In genomic region chr3L:3334784-3335183, dm6 we compare ENCODE assay signal across 1 fruit fly cellular context.
TF ChIP-seq lines count a peak whose summit lies in the region.

Gene CG14969, minus strand, starts transcription at chr3L:3334978.

TF ChIP-seq in whole organism, embryonic, 481 proteins besides CTCF, POLR2A, EP300 and RAD21 (continued from another document):
- TF ChIP-seq CG13287 (GFP tag; IDR thresholded peaks at IDR 0.05; lab: Robert Waterston, UW; ENCODE audit: partially characterized antibody) (peak; percentile 67), Rfx (GFP tag; IDR thresholded peaks at IDR 0.05; lab: Robert Waterston, UW) (peak; percentile 46), Med (GFP tag; lab: Kevin White, UChicago) (peak; percentile 73), Dp (GFP tag; optimal IDR thresholded peaks at IDR 0.05; lab: Kevin White, UChicago) (peak; percentile 94), CG2116 (GFP tag; optimal IDR thresholded peaks at IDR 0.05; lab: Kevin White, UChicago) (peak; percentile 95), CG2120 (GFP tag; optimal IDR thresholded peaks at IDR 0.05; lab: Kevin White, UChicago) (peak; percentile 25), Myb (GFP tag; optimal IDR thresholded peaks at IDR 0.05; lab: Kevin White, UChicago) (peak; percentile 41), CHES-1-like (GFP tag; optimal IDR thresholded peaks at IDR 0.05; lab: Kevin White, UChicago) (no peak), CG16813 (GFP tag; IDR thresholded peaks at IDR 0.05; lab: Robert Waterston, UW; ENCODE audit: partially characterized antibody) (0 out of 3 replicates have a peak, but pooled peaks have one; percentile 25), CG6765 (GFP tag; optimal IDR thresholded peaks at IDR 0.05; lab: Kevin White, UChicago) (no peak), crc (GFP tag; optimal IDR thresholded peaks at IDR 0.05; lab: Kevin White, UChicago) (no peak), gfzf (GFP tag; optimal IDR thresholded peaks at IDR 0.05; lab: Kevin White, UChicago) (peak; percentile 40), MBD-R2 (GFP tag; IDR thresholded peaks at IDR 0.05; lab: Robert Waterston, UW) (peak; percentile 72), nerfin-1 (tag; optimal IDR thresholded peaks at IDR 0.05; lab: Kevin White, UChicago) (no peak), HLHmδ (GFP tag; optimal IDR thresholded peaks at IDR 0.05; lab: Kevin White, UChicago) (no peak), amos (GFP tag; IDR thresholded peaks at IDR 0.05; lab: Robert Waterston, UW; ENCODE audit: partially characterized antibody) (peak; percentile 50; the same call in 1 of the 2 replicates), Xbp1 (GFP tag; optimal IDR thresholded peaks at IDR 0.05; lab: Kevin White, UChicago) (peak; percentile 10), CG11085 (GFP tag; IDR thresholded peaks at IDR 0.05; lab: Robert Waterston, UW) (no peak), lmd (GFP tag; IDR thresholded peaks at IDR 0.05; lab: Robert Waterston, UW) (no peak), Sry-β (GFP tag; optimal IDR thresholded peaks at IDR 0.05; lab: Kevin White, UChicago) (no peak), wor (GFP tag; IDR thresholded peaks at IDR 0.05; lab: Robert Waterston, UW) (no peak), CG18764 (GFP tag; optimal IDR thresholded peaks at IDR 0.05; lab: Kevin White, UChicago) (peak; percentile 97), CG31224 (GFP tag; IDR thresholded peaks at IDR 0.05; lab: Robert Waterston, UW) (no peak), CG34224 (GFP tag; IDR thresholded peaks at IDR 0.05; lab: Robert Waterston, UW; ENCODE audit: partially characterized antibody) (peak; percentile 41), CG10979 (tag; optimal IDR thresholded peaks at IDR 0.05; lab: Kevin White, UChicago) (no peak), CG14860 (GFP tag; IDR thresholded peaks at IDR 0.05; lab: Robert Waterston, UW; ENCODE audit: partially characterized antibody) (peak; percentile 46; the same call in 1 of the 3 replicates), nerfin-2 (GFP tag; IDR thresholded peaks at IDR 0.05; lab: Robert Waterston, UW; ENCODE audit: partially characterized antibody) (no peak), Ets97D (GFP tag; optimal IDR thresholded peaks at IDR 0.05; lab: Kevin White, UChicago) (peak; percentile 39), Dll (GFP tag; IDR thresholded peaks at IDR 0.05; lab: Robert Waterston, UW; ENCODE audit: partially characterized antibody) (peak; percentile 52; the same call in 1 of the 4 replicates), Gug (GFP tag; IDR thresholded peaks at IDR 0.05; lab: Robert Waterston, UW) (no peak), CG11456 (GFP tag; IDR thresholded peaks at IDR 0.05; lab: Robert Waterston, UW) (no peak), CG12659 (GFP tag; optimal IDR thresholded peaks at IDR 0.05; lab: Kevin White, UChicago) (peak; percentile 37), Bgb (GFP tag; IDR thresholded peaks at IDR 0.05; lab: Robert Waterston, UW; ENCODE audit: partially characterized antibody) (peak; percentile 45; the same call in 1 of the 2 replicates), Doc3 (GFP tag; IDR thresholded peaks at IDR 0.05; lab: Robert Waterston, UW; ENCODE audit: partially characterized antibody) (0 out of 3 replicates have a peak, but pooled peaks have one; percentile 29), Ets65A (GFP tag; lab: Kevin White, UChicago) (peak; percentile 29), her (GFP tag; optimal IDR thresholded peaks at IDR 0.05; lab: Kevin White, UChicago) (peak; percentile 3), CG33213 (GFP tag; optimal IDR thresholded peaks at IDR 0.05; lab: Kevin White, UChicago) (peak; percentile 51), CG2712 (tag; optimal IDR thresholded peaks at IDR 0.05; lab: Kevin White, UChicago) (peak; percentile 15), nmo (GFP tag; optimal IDR thresholded peaks at IDR 0.05; lab: Kevin White, UChicago) (peak; percentile 4), Mes4 (GFP tag; optimal IDR thresholded peaks at IDR 0.05; lab: Kevin White, UChicago) (no peak), E2f2 (GFP tag; IDR thresholded peaks at IDR 0.05; lab: Robert Waterston, UW) (peak; percentile 95), CG30020 (tag; optimal IDR thresholded peaks at IDR 0.05; lab: Kevin White, UChicago) (peak; percentile 28), lilli (GFP tag; optimal IDR thresholded peaks at IDR 0.05; lab: Kevin White, UChicago) (peak; percentile 15), CG8924 (tag; optimal IDR thresholded peaks at IDR 0.05; lab: Kevin White, UChicago) (peak; percentile 3), insv (GFP tag; optimal IDR thresholded peaks at IDR 0.05; lab: Kevin White, UChicago) (peak in 1 of 2 experiments; percentile 0), inv (GFP tag; IDR thresholded peaks at IDR 0.05; lab: Robert Waterston, UW; ENCODE audit: partially characterized antibody) (0 out of 2 replicates have a peak, but pooled peaks have one; percentile 12), CG9797 (GFP tag; optimal IDR thresholded peaks at IDR 0.05; lab: Kevin White, UChicago) (peak; percentile 10), Optix (GFP tag; IDR thresholded peaks at IDR 0.05; lab: Robert Waterston, UW) (no peak), zfh1 (GFP tag; IDR thresholded peaks at IDR 0.05; lab: Robert Waterston, UW) (no peak), CG12299 (tag; optimal IDR thresholded peaks at IDR 0.05; lab: Kevin White, UChicago) (no peak), mirr (GFP tag; optimal IDR thresholded peaks at IDR 0.05; lab: Kevin White, UChicago) (no peak), run (tag; optimal IDR thresholded peaks at IDR 0.05; lab: Kevin White, UChicago) (no peak), stwl (tag; optimal IDR thresholded peaks at IDR 0.05; lab: Kevin White, UChicago) (peak; percentile 50), CG2202 (tag; optimal IDR thresholded peaks at IDR 0.05; lab: Kevin White, UChicago) (no peak), CG11398 (GFP tag; optimal IDR thresholded peaks at IDR 0.05; lab: Kevin White, UChicago) (no peak), CG13424 (tag; optimal IDR thresholded peaks at IDR 0.05; lab: Kevin White, UChicago) (peak; percentile 6), CG13624 (GFP tag; optimal IDR thresholded peaks at IDR 0.05; lab: Kevin White, UChicago) (no peak), NC2α (GFP tag; optimal IDR thresholded peaks at IDR 0.05; lab: Kevin White, UChicago) (no peak), CG18011 (GFP tag; optimal IDR thresholded peaks at IDR 0.05; lab: Kevin White, UChicago) (no peak), Drgx (GFP tag; IDR thresholded peaks at IDR 0.05; lab: Robert Waterston, UW) (no peak), tna (GFP tag; IDR thresholded peaks at IDR 0.05; lab: Robert Waterston, UW; ENCODE audit: partially characterized antibody) (no peak; the same call in 1 of the 2 replicates), CG10959 (GFP tag; IDR thresholded peaks at IDR 0.05; lab: Robert Waterston, UW) (no peak), ro (GFP tag; IDR thresholded peaks at IDR 0.05; lab: Robert Waterston, UW) (no peak), ab (GFP tag; optimal IDR thresholded peaks at IDR 0.05; lab: Kevin White, UChicago) (no peak), bbx (GFP tag; IDR thresholded peaks at IDR 0.05; lab: Robert Waterston, UW; ENCODE audit: partially characterized antibody) (peak; percentile 48; the same call in 1 of the 2 replicates), Spps (tag; optimal IDR thresholded peaks at IDR 0.05; lab: Kevin White, UChicago) (no peak), Side (GFP tag; optimal IDR thresholded peaks at IDR 0.05; lab: Kevin White, UChicago) (no peak), HHEX (GFP tag; optimal IDR thresholded peaks at IDR 0.05; lab: Kevin White, UChicago) (no peak), CG1603 (tag; optimal IDR thresholded peaks at IDR 0.05; lab: Kevin White, UChicago) (peak; percentile 70), CG15514 (GFP tag; optimal IDR thresholded peaks at IDR 0.05; lab: Kevin White, UChicago) (peak; percentile 43), CG4617 (GFP tag; optimal IDR thresholded peaks at IDR 0.05; lab: Kevin White, UChicago; ENCODE audit: borderline replicate concordance) (peak; percentile 67), HmgZ (tag; optimal IDR thresholded peaks at IDR 0.05; lab: Kevin White, UChicago) (peak; percentile 22), CG1024 (GFP tag; IDR thresholded peaks at IDR 0.05; lab: Robert Waterston, UW) (no peak), CG10267 (tag; optimal IDR thresholded peaks at IDR 0.05; lab: Kevin White, UChicago) (peak; percentile 9), bigmax (GFP tag; optimal IDR thresholded peaks at IDR 0.05; lab: Kevin White, UChicago) (no peak), CG1792 (GFP tag; optimal IDR thresholded peaks at IDR 0.05; lab: Kevin White, UChicago) (no peak), aop (GFP tag; IDR thresholded peaks at IDR 0.05; lab: Robert Waterston, UW) (no peak), Dek (tag; optimal IDR thresholded peaks at IDR 0.05; lab: Kevin White, UChicago) (no peak), row (GFP tag; IDR thresholded peaks at IDR 0.05; lab: Robert Waterston, UW) (peak; percentile 13; the same call in 1 of the 3 replicates), CG14014 (GFP tag; IDR thresholded peaks at IDR 0.05; lab: Robert Waterston, UW) (no peak), slbo (GFP tag; IDR thresholded peaks at IDR 0.05; lab: Robert Waterston, UW) (peak; percentile 25; the same call in 1 of the 2 replicates), hbn (GFP tag; IDR thresholded peaks at IDR 0.05; lab: Robert Waterston, UW; ENCODE audit: partially characterized antibody) (peak; percentile 37; the same call in 1 of the 2 replicates), trem (tag; optimal IDR thresholded peaks at IDR 0.05; lab: Kevin White, UChicago) (peak; percentile 40), pb (GFP tag; optimal IDR thresholded peaks at IDR 0.05; lab: Kevin White, UChicago) (no peak), CG3995 (GFP tag; optimal IDR thresholded peaks at IDR 0.05; lab: Kevin White, UChicago) (no peak), YL-1 (GFP tag; optimal IDR thresholded peaks at IDR 0.05; lab: Kevin White, UChicago) (peak; percentile 31), ase (GFP tag; IDR thresholded peaks at IDR 0.05; lab: Robert Waterston, UW) (no peak), unc-4 (GFP tag; IDR thresholded peaks at IDR 0.05; lab: Robert Waterston, UW; ENCODE audit: partially characterized antibody) (peak; percentile 56), gsb (GFP tag; IDR thresholded peaks at IDR 0.05; lab: Robert Waterston, UW) (no peak), CG12942 (GFP tag; optimal IDR thresholded peaks at IDR 0.05; lab: Kevin White, UChicago) (no peak), CG31365 (tag; optimal IDR thresholded peaks at IDR 0.05; lab: Kevin White, UChicago) (no peak), pzg (GFP tag; optimal IDR thresholded peaks at IDR 0.05; lab: Kevin White, UChicago) (peak; percentile 67), ranshi (GFP tag; IDR thresholded peaks at IDR 0.05; lab: Robert Waterston, UW) (no peak), CG8290 (GFP tag; optimal IDR thresholded peaks at IDR 0.05; lab: Kevin White, UChicago) (no peak), CG8290 (tag; optimal IDR thresholded peaks at IDR 0.05; lab: Kevin White, UChicago) (no peak), danr (GFP tag; IDR thresholded peaks at IDR 0.05; lab: Robert Waterston, UW) (no peak), mld (GFP tag; IDR thresholded peaks at IDR 0.05; lab: Robert Waterston, UW; ENCODE audit: partially characterized antibody) (0 out of 3 replicates have a peak, but pooled peaks have one; percentile 30), MESR4 (GFP tag; optimal IDR thresholded peaks at IDR 0.05; lab: Kevin White, UChicago) (peak; percentile 28), BEAF-32 (GFP tag; optimal IDR thresholded peaks at IDR 0.05; lab: Kevin White, UChicago) (peak; percentile 54), grau (tag; optimal IDR thresholded peaks at IDR 0.05; lab: Kevin White, UChicago) (no peak), CG6854 (GFP tag; optimal IDR thresholded peaks at IDR 0.05; lab: Kevin White, UChicago) (no peak), CG11247 (GFP tag; IDR thresholded peaks at IDR 0.05; lab: Robert Waterston, UW) (no peak), CG12155 (GFP tag; optimal IDR thresholded peaks at IDR 0.05; lab: Kevin White, UChicago) (no peak), chif (GFP tag; optimal IDR thresholded peaks at IDR 0.05; lab: Kevin White, UChicago) (no peak), CG15601 (tag; optimal IDR thresholded peaks at IDR 0.05; lab: Kevin White, UChicago) (no peak), dpn (GFP tag; optimal IDR thresholded peaks at IDR 0.05; lab: Kevin White, UChicago) (peak in 1 of 2 experiments; percentile 32), tin (GFP tag; optimal IDR thresholded peaks at IDR 0.05; lab: Kevin White, UChicago) (peak; percentile 18)
